Worm (Caenorhabditis elegans) whole organism, midembryonic: ENCODE results near the gene K08D10.10.
"Not testable (repeated sequence)": the region's sequence is repeated elsewhere in the genome, so short reads cannot be mapped to it uniquely, and the experiment has no call there.

Experiments
- T22C8.4 ChIP-seq: fragments of 200-800 bp; sonication (Bioruptor generic); IDR thresholded peaks from 2 replicates; pipeline ENCODE4 v1.3.6; 2022; ENCODE audit warnings: missing genetic modification characterization, missing compliant biosample characterization
- cog-1 ChIP-seq: sonication (generic microtip); optimal IDR thresholded peaks from 2 replicates; lab custom pipeline; 2016; ENCODE audit warnings: missing genetic modification characterization, missing compliant biosample characterization
- flt-1 ChIP-seq: fragments of 200-800 bp; sonication (Bioruptor generic); IDR thresholded peaks from 2 replicates; pipeline ENCODE4 v1.3.6; 2022; ENCODE audit warnings: missing genetic modification characterization, missing compliant biosample characterization
- klf-2 ChIP-seq: fragments of 200-800 bp; sonication (Bioruptor generic); conservative IDR thresholded peaks from 2 replicates; pipeline ENCODE4 v1.3.6; 2022; ENCODE audit warnings: missing genetic modification reagents, missing genetic modification characterization, missing compliant biosample characterization
- med-1 ChIP-seq: sonication (generic microtip); optimal IDR thresholded peaks from 2 replicates; lab custom pipeline; 2017; ENCODE audit warnings: missing genetic modification characterization, mild to moderate bottlenecking, missing compliant biosample characterization, antibody characterized with exemption, missing genetic modification reagents; ENCODE audit not compliant: insufficient read depth
- ref-1 ChIP-seq: fragments of 200-800 bp; sonication (Bioruptor generic); conservative IDR thresholded peaks from 2 replicates; pipeline ENCODE4 v1.3.6; 2022; ENCODE audit warnings: missing genetic modification reagents, missing genetic modification characterization, missing compliant biosample characterization
- tab-1 ChIP-seq: fragments of 200-800 bp; sonication (Bioruptor generic); IDR thresholded peaks from 2 replicates; pipeline ENCODE4 v1.3.6; 2022; ENCODE audit warnings: missing genetic modification characterization, missing compliant biosample characterization
- ztf-23 ChIP-seq: fragments of 200-800 bp; sonication (Bioruptor generic); IDR thresholded peaks from 2 replicates; pipeline ENCODE4 v1.3.6; 2022; ENCODE audit warnings: missing genetic modification reagents, missing genetic modification characterization, missing compliant biosample characterization
- ztf-29 ChIP-seq: fragments of 200-800 bp; sonication (Bioruptor generic); IDR thresholded peaks from 2 replicates; pipeline ENCODE4 v1.3.6; 2022; ENCODE audit warnings: missing genetic modification reagents, missing genetic modification characterization, missing compliant biosample characterization

The K08D10.10 gene

DNA sequence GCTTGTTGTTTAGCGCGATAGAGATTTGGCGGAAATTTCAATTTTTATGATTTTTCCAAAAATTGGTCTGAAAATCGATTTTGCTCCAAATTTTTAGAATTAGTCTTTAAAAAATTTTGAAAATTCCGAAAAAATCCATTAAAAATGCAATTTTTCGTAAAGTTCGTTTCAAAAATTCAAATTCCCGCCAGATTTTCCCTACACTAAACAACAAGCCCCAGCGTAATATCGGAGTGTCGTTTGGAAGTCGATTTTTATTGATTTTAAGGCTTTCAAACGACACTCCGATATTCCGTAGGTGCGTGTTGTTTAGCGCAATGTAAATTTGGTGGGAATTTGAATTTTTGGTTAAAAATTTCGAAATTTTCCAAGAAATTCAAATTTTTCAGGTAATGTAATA lies 24.6 kb downstream of the K08D10.10 start:
- TF ChIP-seq ref-1 (GFP tag; lab: Robert Waterston, UW) (no peak), ztf-29 (GFP tag; lab: Robert Waterston, UW) (no peak), med-1 (no peak), T22C8.4 (GFP tag; lab: Robert Waterston, UW) (no peak), klf-2 (GFP tag; lab: Robert Waterston, UW) (no peak), ztf-23 (GFP tag; lab: Robert Waterston, UW) (no peak), flt-1 (GFP tag; lab: Robert Waterston, UW) (no peak), tab-1 (GFP tag; lab: Robert Waterston, UW) (no peak), cog-1 (no peak)

ce11 chrIV:4177560-4177959 lies 25.5 kb downstream of the K08D10.10 start:
- TF ChIP-seq tab-1 (GFP tag; lab: Robert Waterston, UW) (no peak), T22C8.4 (GFP tag; lab: Robert Waterston, UW) (no peak)

ce11 chrIV:4178424-4178823 lies 26.4 kb downstream of the K08D10.10 start, which contains the start of gene tsen-34:
tsen-34 (plus strand) TSS chrIV:4178457.
- TF ChIP-seq klf-2 (GFP tag; lab: Robert Waterston, UW): no peak
- no peak for TF ChIP-seq med-1
- TF ChIP-seq tab-1 (GFP tag; lab: Robert Waterston, UW): no peak
- TF ChIP-seq ztf-23 (GFP tag; lab: Robert Waterston, UW): no peak
- no peak for TF ChIP-seq T22C8.4 (GFP tag; lab: Robert Waterston, UW)
- no peak for TF ChIP-seq flt-1 (GFP tag; lab: Robert Waterston, UW)
- TF ChIP-seq cog-1: no peak
- TF ChIP-seq ref-1 (GFP tag; lab: Robert Waterston, UW): no peak
- TF ChIP-seq ztf-29 (GFP tag; lab: Robert Waterston, UW): no peak

- TF ChIP-seq ztf-23 (GFP tag; lab: Robert Waterston, UW): 0 out of 2 replicates have a peak, but pooled peaks have one; percentile 39
Observed at ce11 chrIV:4180032-4180431, 28.0 kb downstream of the K08D10.10 start.

ce11 chrIV:4184767-4185166 lies 32.7 kb downstream of the K08D10.10 start:
- TF ChIP-seq ztf-23 (GFP tag; lab: Robert Waterston, UW) (peak; percentile 78), flt-1 (GFP tag; lab: Robert Waterston, UW) (peak; percentile 51; the same call in 1 of the 2 replicates)

- TF ChIP-seq klf-2, tab-1, ztf-29 (GFP tag; lab: Robert Waterston, UW): not testable (repeated sequence)
Observed at ce11 chrIV:4186099-4186498, 34.1 kb downstream of the K08D10.10 start, which contains the start of gene K08D10.11. K08D10.11 (minus strand) TSS chrIV:4186199.

DNA sequence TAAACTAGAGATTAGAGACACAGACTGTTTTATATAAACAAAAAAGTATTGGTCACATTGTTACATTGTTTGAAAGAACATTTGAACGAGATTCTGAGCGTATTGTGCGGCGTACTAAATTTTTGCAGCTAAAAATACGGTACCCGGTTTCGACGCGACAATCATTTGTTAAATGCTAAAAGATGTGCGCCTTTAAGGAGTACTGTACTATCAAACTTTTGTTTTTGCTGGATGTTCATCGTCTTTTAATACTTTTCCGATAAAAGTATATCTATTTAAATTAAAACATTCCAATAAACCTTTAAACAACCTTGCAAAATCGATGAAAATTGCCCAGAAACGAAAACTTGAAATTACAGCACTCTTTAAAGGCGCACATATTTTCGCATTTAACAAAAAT lies 44.7 kb downstream of the K08D10.10 start, which contains the start of gene K06B9.6:
TSS of gene K06B9.6 (minus strand) at position 101 of the 400 bp plus-strand sequence.
- not testable (repeated sequence) for TF ChIP-seq ztf-29 (GFP tag; lab: Robert Waterston, UW); cog-1; T22C8.4 (GFP tag; lab: Robert Waterston, UW)

- TF ChIP-seq klf-2 (GFP tag; lab: Robert Waterston, UW); cog-1; ref-1 (GFP tag; lab: Robert Waterston, UW): not testable (repeated sequence)
Observed at ce11 chrIV:4197167-4197566, 45.1 kb downstream of the K08D10.10 start, which contains the start of gene cyp-25A6. cyp-25A6 (plus strand) TSS chrIV:4197467.

ce11 chrIV:4204275-4204674 lies 52.2 kb downstream of the K08D10.10 start, which contains the start of gene pax-2:
pax-2 (minus strand) TSS chrIV:4204375.
- TF ChIP-seq tab-1 (GFP tag; lab: Robert Waterston, UW) (no peak), med-1 (no peak), ref-1 (GFP tag; lab: Robert Waterston, UW) (no peak), cog-1 (no peak), flt-1 (GFP tag; lab: Robert Waterston, UW) (no peak), klf-2 (GFP tag; lab: Robert Waterston, UW) (no peak), ztf-23 (GFP tag; lab: Robert Waterston, UW) (no peak), ztf-29 (GFP tag; lab: Robert Waterston, UW) (no peak)
